Worm (Caenorhabditis elegans) whole organism, L3 larva: ENCODE measurements around the gene fzo-1.
"Not testable (repeated sequence)": the region's sequence is repeated elsewhere in the genome, so short reads cannot be mapped to it uniquely, and the experiment has no call there.

Source experiments
- ZK546.5 ChIP-seq: sonication (generic microtip); optimal IDR thresholded peaks from 2 replicates; lab custom pipeline; 2017; ENCODE audit warnings: missing biosample characterization, missing genetic modification characterization
- aly-2 ChIP-seq: fragments of 150-350 bp; optimal IDR thresholded peaks from 2 replicates; lab custom pipeline; 2014; ENCODE audit warnings: missing biosample characterization, missing genetic modification characterization
- ama-1 ChIP-seq: fragments of 150-350 bp; optimal IDR thresholded peaks from 2 replicates; lab custom pipeline; 2018
- ceh-16 ChIP-seq: sonication (generic microtip); optimal IDR thresholded peaks from 2 replicates; lab custom pipeline; 2017; ENCODE audit warnings: missing biosample characterization, missing genetic modification characterization
- ceh-82 ChIP-seq: fragments of 150-350 bp; optimal IDR thresholded peaks from 2 replicates; lab custom pipeline; 2014; ENCODE audit warnings: missing biosample characterization, missing genetic modification characterization
- daf-12 ChIP-seq: fragments of 150-350 bp; optimal IDR thresholded peaks from 2 replicates; lab custom pipeline; 2014; ENCODE audit warnings: missing biosample characterization, missing genetic modification reagents, missing genetic modification characterization
- egl-27 ChIP-seq: sonication (generic microtip); optimal IDR thresholded peaks from 4 replicates; lab custom pipeline; 2017; ENCODE audit warnings: missing biosample characterization, missing genetic modification reagents, missing genetic modification characterization
- egl-5 ChIP-seq: fragments of 150-350 bp; optimal IDR thresholded peaks from 2 replicates; lab custom pipeline; 2017; ENCODE audit warnings: missing biosample characterization, missing genetic modification reagents, missing genetic modification characterization, inconsistent platforms
- elt-2 ChIP-seq: sonication (generic microtip); optimal IDR thresholded peaks from 2 replicates; lab custom pipeline; 2016; ENCODE audit warnings: missing genetic modification reagents, mild to moderate bottlenecking, missing genetic modification characterization, missing compliant biosample characterization
- elt-3 ChIP-seq, 3 experiments: fragments of 150-350 bp in 1 of 3; sonication (generic microtip) in 2 of 3; optimal IDR thresholded peaks; 2 replicates in 2 of 3; 4 replicates in 1 of 3; lab custom pipeline; 2014 to 2017; ENCODE audit warnings: missing biosample characterization in 3 of 3, missing genetic modification characterization in 3 of 3
- eor-1 ChIP-seq, 2 experiments: fragments of 150-350 bp; optimal IDR thresholded peaks; 2 replicates each; lab custom pipeline; 2014 to 2018; ENCODE audit warnings: missing biosample characterization in 2 of 2, missing genetic modification characterization in 2 of 2
- fkh-10 ChIP-seq: sonication (generic microtip); optimal IDR thresholded peaks from 2 replicates; lab custom pipeline; 2017; ENCODE audit warnings: missing biosample characterization, missing genetic modification reagents, missing genetic modification characterization
- fkh-2 ChIP-seq: fragments of 150-350 bp; optimal IDR thresholded peaks from 2 replicates; lab custom pipeline; 2014; ENCODE audit warnings: missing biosample characterization, missing genetic modification reagents, missing genetic modification characterization
- fos-1 ChIP-seq: fragments of 150-350 bp; optimal IDR thresholded peaks from 2 replicates; lab custom pipeline; 2014; ENCODE audit warnings: missing biosample characterization, missing genetic modification characterization
- hmg-11 ChIP-seq: sonication (generic microtip); optimal IDR thresholded peaks from 2 replicates; lab custom pipeline; 2016; ENCODE audit warnings: missing genetic modification characterization, missing compliant biosample characterization
- jun-1 ChIP-seq: fragments of 150-350 bp; optimal IDR thresholded peaks from 2 replicates; lab custom pipeline; 2014; ENCODE audit warnings: missing biosample characterization, missing genetic modification reagents, missing genetic modification characterization
- lsy-12 ChIP-seq: sonication (generic microtip); optimal IDR thresholded peaks from 2 replicates; lab custom pipeline; 2016; ENCODE audit warnings: mild to moderate bottlenecking, missing genetic modification characterization, missing compliant biosample characterization
- mdl-1 ChIP-seq: fragments of 150-350 bp; optimal IDR thresholded peaks from 2 replicates; lab custom pipeline; 2014; ENCODE audit warnings: missing biosample characterization, missing genetic modification characterization
- mml-1 ChIP-seq: fragments of 150-350 bp; sonication (generic microtip); optimal IDR thresholded peaks from 3 replicates; lab custom pipeline; 2014; ENCODE audit warnings: missing biosample characterization, missing genetic modification characterization
- nfya-1 ChIP-seq: sonication (generic microtip); optimal IDR thresholded peaks from 2 replicates; lab custom pipeline; 2017; ENCODE audit warnings: missing genetic modification characterization, mild to moderate bottlenecking, missing compliant biosample characterization, antibody characterized with exemption, moderate library complexity; ENCODE audit not compliant: insufficient read depth
- nhr-11 ChIP-seq: fragments of 150-350 bp; optimal IDR thresholded peaks from 2 replicates; lab custom pipeline; 2014; ENCODE audit warnings: missing biosample characterization, missing genetic modification characterization
- nhr-23 ChIP-seq: fragments of 150-350 bp; optimal IDR thresholded peaks from 2 replicates; lab custom pipeline; 2014; ENCODE audit warnings: missing biosample characterization, missing genetic modification reagents, missing genetic modification characterization
- nhr-25 ChIP-seq: sonication (generic microtip); optimal IDR thresholded peaks from 2 replicates; lab custom pipeline; 2017; ENCODE audit warnings: missing biosample characterization, missing genetic modification characterization
- nhr-28 ChIP-seq: fragments of 150-350 bp; optimal IDR thresholded peaks from 2 replicates; lab custom pipeline; 2014; ENCODE audit warnings: missing biosample characterization, missing genetic modification characterization
- nhr-43 ChIP-seq: sonication (generic microtip); optimal IDR thresholded peaks from 2 replicates; lab custom pipeline; 2016; ENCODE audit warnings: mild to moderate bottlenecking, missing genetic modification characterization, missing compliant biosample characterization; ENCODE audit not compliant: poor library complexity, severe bottlenecking
- nhr-76 ChIP-seq: fragments of 150-350 bp; sonication (generic microtip); optimal IDR thresholded peaks from 5 replicates; lab custom pipeline; 2014; ENCODE audit warnings: missing biosample characterization, missing genetic modification characterization
- nhr-77 ChIP-seq: fragments of 150-350 bp; optimal IDR thresholded peaks from 2 replicates; lab custom pipeline; 2014; ENCODE audit warnings: missing biosample characterization, missing genetic modification characterization
- pha-4 ChIP-seq: fragments of 150-350 bp; optimal IDR thresholded peaks from 2 replicates; lab custom pipeline; 2014; ENCODE audit warnings: missing biosample characterization, missing genetic modification reagents, missing genetic modification characterization
- pqm-1 ChIP-seq: fragments of 150-350 bp; optimal IDR thresholded peaks from 2 replicates; lab custom pipeline; 2017; ENCODE audit warnings: missing biosample characterization, missing genetic modification characterization, inconsistent platforms
- sea-2 ChIP-seq: fragments of 150-350 bp; sonication (generic microtip); optimal IDR thresholded peaks from 4 replicates; lab custom pipeline; 2014; ENCODE audit warnings: missing biosample characterization, missing genetic modification reagents, missing genetic modification characterization
- skn-1 ChIP-seq: fragments of 150-350 bp; optimal IDR thresholded peaks from 2 replicates; lab custom pipeline; 2014; ENCODE audit warnings: missing biosample characterization, missing genetic modification characterization
- snpc-4 ChIP-seq: fragments of 150-350 bp; optimal IDR thresholded peaks from 2 replicates; lab custom pipeline; 2014; ENCODE audit warnings: missing biosample characterization, missing genetic modification characterization
- tbx-2 ChIP-seq: sonication (generic microtip); optimal IDR thresholded peaks from 2 replicates; lab custom pipeline; 2016; ENCODE audit warnings: mild to moderate bottlenecking, missing genetic modification characterization, missing compliant biosample characterization
- unc-62 ChIP-seq: fragments of 150-350 bp; sonication (generic microtip); optimal IDR thresholded peaks from 4 replicates; lab custom pipeline; 2014; ENCODE audit warnings: missing biosample characterization, missing genetic modification reagents, missing genetic modification characterization
- zag-1 ChIP-seq: fragments of 150-350 bp; optimal IDR thresholded peaks from 2 replicates; lab custom pipeline; 2014; ENCODE audit warnings: missing biosample characterization, missing genetic modification characterization
- ztf-11 ChIP-seq: fragments of 150-350 bp; optimal IDR thresholded peaks from 2 replicates; lab custom pipeline; 2014; ENCODE audit warnings: missing biosample characterization, missing genetic modification characterization
- ztf-4 ChIP-seq: fragments of 150-350 bp; optimal IDR thresholded peaks from 2 replicates; lab custom pipeline; 2014; ENCODE audit warnings: missing biosample characterization, missing genetic modification characterization

fzo-1 gene

ce11 chrII:5816346-5816745, 19.7 kb downstream of the fzo-1 start, which contains the start of gene ZK1248.20:
TSS of gene ZK1248.20 (plus strand) at chrII:5816646.
- TF ChIP-seq pqm-1 (tag; lab: Kevin White, UChicago): no peak
- no peak for TF ChIP-seq nhr-11 (tag; lab: Kevin White, UChicago)

ce11 chrII:5815382-5815781, 20.6 kb downstream of the fzo-1 start, which contains the start of gene wago-5:
TSS of gene wago-5 (minus strand) at chrII:5815482.
- not testable (repeated sequence) for TF ChIP-seq unc-62 (GFP tag; lab: Kevin White, UChicago); lsy-12 (tag; lab: Kevin White, UChicago); egl-27 (tag; lab: Kevin White, UChicago)

ce11 chrII:5810230-5810629, 25.8 kb downstream of the fzo-1 start, which contains the start of the genes msp-64 and ZK1248.5:
TSS of gene msp-64 (minus strand) at chrII:5810330.
TSS of gene ZK1248.5 (plus strand) at chrII:5810514.
- TF ChIP-seq pha-4 (tag; lab: Kevin White, UChicago) (no peak), lsy-12 (tag; lab: Kevin White, UChicago) (no peak), nhr-25 (tag; lab: Kevin White, UChicago) (no peak), daf-12 (tag; lab: Kevin White, UChicago) (no peak), nhr-43 (tag; lab: Kevin White, UChicago) (no peak), ztf-11 (tag; lab: Kevin White, UChicago) (no peak), unc-62 (GFP tag; lab: Kevin White, UChicago) (no peak)

ce11 chrII:5806563-5806962, 29.4 kb downstream of the fzo-1 start:
- TF ChIP-seq elt-2 (tag; lab: Kevin White, UChicago) (peak; percentile 97), nhr-76 (tag; lab: Kevin White, UChicago) (no peak), daf-12 (tag; lab: Kevin White, UChicago) (no peak), eor-1 (tag; optimal IDR thresholded peaks at IDR 0.05; lab: Kevin White, UChicago) (no peak), nfya-1 (tag; lab: Kevin White, UChicago) (no peak), ztf-4 (tag; lab: Kevin White, UChicago) (no peak), ceh-16 (no peak), jun-1 (tag; lab: Kevin White, UChicago) (no peak), pha-4 (tag; lab: Kevin White, UChicago) (no peak), egl-5 (tag; lab: Kevin White, UChicago) (no peak), sea-2 (GFP tag; lab: Kevin White, UChicago) (no peak), skn-1 (no peak), pqm-1 (tag; lab: Kevin White, UChicago) (peak; percentile 63)

ce11 chrII:5805303-5805702, 30.7 kb downstream of the fzo-1 start, which contains the start of gene K05F1.10:
TSS of gene K05F1.10 (minus strand) at chrII:5805473.
- peak; percentile 86 for TF ChIP-seq elt-2 (tag; lab: Kevin White, UChicago)
- TF ChIP-seq egl-5 (tag; lab: Kevin White, UChicago): no peak
- no peak for TF ChIP-seq jun-1 (tag; lab: Kevin White, UChicago)
- no peak for TF ChIP-seq mdl-1 (tag; lab: Kevin White, UChicago)
- TF ChIP-seq ZK546.5 (tag; lab: Kevin White, UChicago): no peak
- no peak for TF ChIP-seq snpc-4
- TF ChIP-seq mml-1 (tag; lab: Kevin White, UChicago): no peak
- TF ChIP-seq pha-4 (tag; lab: Kevin White, UChicago): peak; percentile 9
- TF ChIP-seq nhr-77 (tag; lab: Kevin White, UChicago): no peak
- no peak for TF ChIP-seq nhr-28
- TF ChIP-seq pqm-1 (tag; lab: Kevin White, UChicago): peak; percentile 54
- TF ChIP-seq skn-1: no peak
- peak; percentile 9 for TF ChIP-seq ama-1

ce11 chrII:5804288-5804687, 31.7 kb downstream of the fzo-1 start:
- TF ChIP-seq zag-1 (tag; lab: Kevin White, UChicago): no peak
- TF ChIP-seq lsy-12 (tag; lab: Kevin White, UChicago): no peak
- TF ChIP-seq aly-2: no peak
- no peak for TF ChIP-seq fkh-10
- peak; percentile 8 for TF ChIP-seq pha-4 (tag; lab: Kevin White, UChicago)
- TF ChIP-seq fos-1: no peak
- no peak for TF ChIP-seq ama-1
- TF ChIP-seq fkh-2 (tag; lab: Kevin White, UChicago): no peak
- TF ChIP-seq pqm-1 (tag; lab: Kevin White, UChicago): peak; percentile 25
- TF ChIP-seq hmg-11 (tag; lab: Kevin White, UChicago): no peak
- TF ChIP-seq mml-1 (tag; lab: Kevin White, UChicago): no peak
- TF ChIP-seq unc-62 (GFP tag; lab: Kevin White, UChicago): no peak
- TF ChIP-seq ZK546.5 (tag; lab: Kevin White, UChicago): no peak
- TF ChIP-seq elt-3 (tag; optimal IDR thresholded peaks at IDR 0.05; lab: Kevin White, UChicago): no peak
- TF ChIP-seq tbx-2 (tag; lab: Kevin White, UChicago): no peak
- TF ChIP-seq ceh-82 (tag; lab: Kevin White, UChicago): no peak
- TF ChIP-seq snpc-4: no peak
- TF ChIP-seq nhr-23 (tag; lab: Kevin White, UChicago): no peak
- TF ChIP-seq elt-2 (tag; lab: Kevin White, UChicago): peak; percentile 93
- no peak for TF ChIP-seq skn-1
